Worm (Caenorhabditis elegans): Measurements from ENCODE around the gene him-4.

Gene him-4

DNA sequence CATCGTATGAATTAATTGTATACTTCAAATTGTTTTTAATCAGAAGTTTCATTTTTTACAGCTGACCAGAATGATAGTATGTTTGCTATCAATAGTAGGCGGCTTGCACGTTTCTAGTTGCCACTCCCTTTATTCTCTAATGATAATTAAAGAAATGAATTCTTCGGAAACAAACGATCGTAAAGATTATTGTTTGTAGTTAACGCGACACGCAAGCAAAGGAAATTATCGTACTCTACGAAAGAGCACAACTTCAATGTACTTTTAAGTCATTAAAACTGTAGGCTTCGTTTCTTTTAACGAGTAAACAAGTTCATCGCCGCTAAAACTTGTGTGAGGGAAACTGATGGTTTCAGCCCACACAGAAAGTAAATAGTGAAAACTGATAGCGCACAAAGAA lies 37.9 kb upstream of the him-4 start:
- TF ChIP-seq madf-8 (GFP tag; conservative IDR thresholded peaks at IDR 0.05) (no peak), ceh-79 (tag; optimal IDR thresholded peaks at IDR 0.05) (no peak), egl-18 (GFP tag; IDR thresholded peaks at IDR 0.05) (no peak), pha-4 (tag; optimal IDR thresholded peaks at IDR 0.05) (no peak)

DNA sequence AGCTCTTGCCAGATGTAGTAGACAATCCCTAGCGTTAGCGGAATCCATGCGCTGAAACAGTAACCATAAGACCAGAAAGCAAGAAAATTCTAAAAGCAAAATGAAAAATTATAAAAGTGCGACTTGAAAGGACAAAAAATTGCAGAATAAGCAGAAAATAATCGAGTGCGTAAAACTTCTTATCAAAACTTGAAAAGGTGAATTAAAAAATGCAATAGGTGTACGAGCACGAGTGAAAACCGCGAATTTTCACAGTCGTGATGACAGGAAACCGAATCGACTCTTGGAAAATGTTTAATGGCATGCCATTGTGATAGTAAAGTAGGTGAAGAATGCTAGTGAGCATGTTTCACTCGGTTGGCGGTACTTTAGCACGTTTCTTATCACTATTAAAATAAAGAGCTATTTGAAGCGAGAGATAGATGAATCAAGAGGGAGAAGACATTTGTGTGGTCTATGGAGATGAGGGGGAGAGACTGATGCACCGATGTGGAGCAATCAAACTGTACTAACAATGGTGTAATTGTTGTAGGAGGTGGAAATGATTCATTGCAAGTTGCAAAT lies 37.2 kb upstream of the him-4 start, which contains the start of gene ifp-1:
TSS of gene ifp-1 (minus strand) at position 51 of the 564 bp plus-strand sequence.
- TF ChIP-seq nhr-80 (tag; optimal IDR thresholded peaks at IDR 0.05) (peak; percentile 86), dpl-1 (GFP tag; optimal IDR thresholded peaks at IDR 0.05) (no peak)

DNA sequence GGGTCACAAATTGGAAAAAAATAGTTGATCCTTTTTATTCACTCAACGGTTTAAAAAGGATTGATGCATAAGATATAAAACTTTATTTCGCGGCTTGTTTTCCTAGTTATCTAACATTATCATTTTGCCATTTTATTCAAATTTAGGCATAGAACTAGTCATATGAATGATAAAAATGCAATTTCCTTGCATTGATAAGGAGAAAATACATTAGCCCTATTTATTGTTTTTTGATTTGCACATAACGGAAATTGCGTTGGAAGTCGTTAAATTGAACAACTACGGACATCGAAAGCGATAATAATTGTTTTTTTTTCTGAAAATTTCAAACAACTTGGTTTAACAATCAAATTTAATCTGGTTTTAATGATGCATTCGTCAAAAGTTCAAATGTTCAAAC lies 30.1 kb upstream of the him-4 start:
- TF ChIP-seq sdz-38 (tag; optimal IDR thresholded peaks at IDR 0.05) = no peak

DNA sequence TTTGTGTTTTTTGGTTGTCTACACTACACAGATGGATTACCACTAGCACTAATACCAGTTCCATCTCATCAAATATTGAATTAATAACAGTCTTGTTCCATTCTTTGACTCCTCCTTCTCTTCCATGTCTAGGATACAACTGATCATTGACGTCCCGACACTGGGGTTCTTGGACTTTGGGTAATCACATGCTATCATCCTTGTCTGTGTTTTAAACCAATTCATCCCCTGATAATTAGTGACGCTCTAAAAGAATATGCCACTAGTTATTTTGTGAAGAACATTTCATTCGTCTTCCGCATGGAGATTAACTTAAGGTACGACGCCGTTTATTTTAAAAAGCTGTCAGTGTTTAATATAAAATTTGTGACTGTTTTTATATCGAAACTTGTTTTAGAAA lies 26.9 kb upstream of the him-4 start, which contains the start of gene npr-18:
TSS of gene npr-18 (plus strand) at position 301 of the 400 bp plus-strand sequence.
- TF ChIP-seq B0035.1 (tag; optimal IDR thresholded peaks at IDR 0.05) = no peak
- TF ChIP-seq nhr-90 (tag; optimal IDR thresholded peaks at IDR 0.05) = no peak
- TF ChIP-seq F57A8.1 (GFP tag; optimal IDR thresholded peaks at IDR 0.05) = no peak
- no peak for TF ChIP-seq rcor-1 (GFP tag; IDR thresholded peaks at IDR 0.05)

DNA sequence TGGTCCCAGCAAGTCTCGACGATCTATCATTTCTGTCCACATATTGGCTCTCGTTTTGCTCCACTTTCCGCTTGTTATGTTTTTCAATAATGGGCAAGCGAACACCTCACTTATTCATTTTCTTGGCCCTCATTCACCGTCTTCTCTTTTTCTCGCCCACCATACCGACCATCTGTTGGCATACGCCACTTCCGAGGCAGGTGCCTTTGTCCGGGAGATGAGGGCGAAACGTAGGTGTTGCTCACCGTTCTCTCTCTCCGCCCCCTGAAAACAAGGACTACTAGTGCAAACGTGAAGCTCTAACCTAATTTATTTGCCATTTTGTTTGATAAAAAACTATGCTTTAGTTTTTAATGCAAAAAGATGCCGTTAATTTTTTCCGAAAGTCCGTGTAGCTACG lies 19.7 kb upstream of the him-4 start:
- no peak for TF ChIP-seq madf-3 (GFP tag; IDR thresholded peaks at IDR 0.05)
- no peak for TF ChIP-seq nhr-80 (tag; optimal IDR thresholded peaks at IDR 0.05)
- TF ChIP-seq hlh-12 (tag; optimal IDR thresholded peaks at IDR 0.05) = no peak

DNA sequence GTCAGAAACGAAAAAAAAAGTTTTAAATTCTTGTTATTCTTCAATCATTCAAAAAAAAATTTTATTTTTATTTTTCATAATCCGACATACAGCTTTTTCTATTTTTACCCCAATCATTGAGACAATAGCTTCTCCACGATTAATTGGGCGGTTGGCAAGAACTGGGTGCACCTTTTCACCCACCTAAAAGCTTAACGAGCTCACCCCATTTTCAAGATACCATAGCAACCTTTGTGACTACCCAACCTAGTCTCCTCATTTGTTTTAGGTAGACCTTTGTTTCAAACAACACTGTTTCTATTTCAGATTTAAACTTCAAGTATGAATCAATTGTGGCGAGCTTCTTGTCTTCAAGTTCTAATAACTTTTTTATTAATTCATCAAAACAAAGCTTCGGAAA lies 19.0 kb upstream of the him-4 start, which contains the start of gene dyf-7:
TSS of gene dyf-7 (plus strand) at position 301 of the 400 bp plus-strand sequence.
- TF ChIP-seq F55B11.4 (tag; optimal IDR thresholded peaks at IDR 0.05; ENCODE audit: borderline replicate concordance, insufficient read depth) (no peak), lsl-1 (GFP tag; optimal IDR thresholded peaks at IDR 0.05) (no peak), K11D2.4 (GFP tag; IDR thresholded peaks at IDR 0.05) (no peak), lin-35 (GFP tag; optimal IDR thresholded peaks at IDR 0.05) (no peak), ceh-58 (GFP tag; IDR thresholded peaks at IDR 0.05) (no peak)

DNA sequence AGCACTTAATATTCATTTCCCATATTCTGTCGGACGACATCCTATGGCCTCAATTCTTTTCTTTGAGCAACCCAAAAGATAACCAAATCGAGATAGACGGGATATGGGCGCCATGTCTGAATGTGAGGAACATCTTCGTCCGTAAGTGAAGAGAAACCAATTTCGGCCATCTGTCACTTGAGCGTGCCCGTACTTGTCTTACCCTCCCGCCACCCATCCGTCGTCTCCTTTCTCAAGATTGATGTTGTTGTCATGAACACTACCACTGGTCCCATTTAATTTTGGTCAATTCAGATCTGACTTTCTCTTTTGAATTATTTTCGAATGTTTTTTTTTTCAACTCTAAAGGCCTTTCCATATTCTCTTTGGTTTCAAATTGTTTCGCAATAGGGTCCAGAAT lies 14.6 kb upstream of the him-4 start:
- TF ChIP-seq F22D6.2 (tag; optimal IDR thresholded peaks at IDR 0.05) = no peak
- no peak for TF ChIP-seq tlf-1 (GFP tag; optimal IDR thresholded peaks at IDR 0.05)
- TF ChIP-seq ccch-3 (GFP tag; optimal IDR thresholded peaks at IDR 0.05) = no peak
- TF ChIP-seq K11D2.4 (GFP tag; IDR thresholded peaks at IDR 0.05) = no peak
- TF ChIP-seq F37B4.10 (GFP tag; IDR thresholded peaks at IDR 0.05) = no peak
- TF ChIP-seq unc-62 (GFP tag; optimal IDR thresholded peaks at IDR 0.05) = no peak
- no peak for TF ChIP-seq C17E4.6 (GFP tag; IDR thresholded peaks at IDR 0.05)
- no peak for TF ChIP-seq lin-54 (GFP tag; optimal IDR thresholded peaks at IDR 0.05)
- TF ChIP-seq mcd-1 (GFP tag; IDR thresholded peaks at IDR 0.05) = no peak
- TF ChIP-seq snpc-1.3 (tag; optimal IDR thresholded peaks at IDR 0.05; ENCODE audit: insufficient read depth) = no peak
- TF ChIP-seq sea-2 (GFP tag; IDR thresholded peaks at IDR 0.05) = no peak
- TF ChIP-seq T26A5.8 (tag; optimal IDR thresholded peaks at IDR 0.05) = no peak
- no peak for TF ChIP-seq dpff-1 (tag; optimal IDR thresholded peaks at IDR 0.05)
- no peak for TF ChIP-seq F33H1.4 (GFP tag; IDR thresholded peaks at IDR 0.05)
- no peak for TF ChIP-seq egl-18 (GFP tag; IDR thresholded peaks at IDR 0.05)
- TF ChIP-seq B0019.2 (GFP tag; conservative IDR thresholded peaks at IDR 0.05) = no peak
- TF ChIP-seq akir-1 (GFP tag; optimal IDR thresholded peaks at IDR 0.05) = no peak
- no peak for TF ChIP-seq snpc-1.1 (tag; optimal IDR thresholded peaks at IDR 0.05; ENCODE audit: insufficient read depth)

Data from whole organism, young adult.